Worm (Caenorhabditis elegans) whole organism, L2 larva: ENCODE data around the gene myrf-1.
A peak's percentile ranks its signal among the peaks of the same experiment; 100 is the strongest.

Source experiments
- C34F6.9 ChIP-seq: fragments of 150-350 bp; optimal IDR thresholded peaks from 2 replicates; lab custom pipeline; 2014; ENCODE audit warnings: missing biosample characterization, missing genetic modification characterization
- F13H6.1 ChIP-seq: sonication (generic microtip); optimal IDR thresholded peaks from 2 replicates; lab custom pipeline; 2016; ENCODE audit warnings: missing genetic modification characterization, missing compliant biosample characterization
- R02D3.7 ChIP-seq: fragments of 150-350 bp; optimal IDR thresholded peaks from 2 replicates; lab custom pipeline; 2014; ENCODE audit warnings: missing biosample characterization, missing genetic modification characterization
- Y55F3AM.14 ChIP-seq: fragments of 200-800 bp; sonication (Bioruptor generic); optimal IDR thresholded peaks from 2 replicates; lab custom pipeline; 2018; ENCODE audit warnings: mild to moderate bottlenecking, missing genetic modification characterization, missing compliant biosample characterization
- ZK546.5 ChIP-seq: sonication (generic microtip); optimal IDR thresholded peaks from 2 replicates; lab custom pipeline; 2017; ENCODE audit warnings: missing biosample characterization, missing genetic modification characterization
- alr-1 ChIP-seq: fragments of 150-350 bp; optimal IDR thresholded peaks from 2 replicates; lab custom pipeline; 2014; ENCODE audit warnings: missing biosample characterization, missing genetic modification characterization
- aly-2 ChIP-seq: fragments of 150-350 bp; optimal IDR thresholded peaks from 2 replicates; lab custom pipeline; 2014; ENCODE audit warnings: missing biosample characterization, missing genetic modification characterization
- ama-1 ChIP-seq: fragments of 150-350 bp; optimal IDR thresholded peaks from 2 replicates; lab custom pipeline; 2018; ENCODE audit warnings: inconsistent platforms
- blmp-1 ChIP-seq: sonication (generic microtip); optimal IDR thresholded peaks from 2 replicates; lab custom pipeline; 2017; ENCODE audit warnings: missing genetic modification characterization, mild to moderate bottlenecking, missing compliant biosample characterization, antibody characterized with exemption, moderate library complexity; ENCODE audit not compliant: insufficient read depth
- ceh-82 ChIP-seq: fragments of 150-350 bp; optimal IDR thresholded peaks from 2 replicates; lab custom pipeline; 2014; ENCODE audit warnings: missing biosample characterization, missing genetic modification characterization
- crh-2 ChIP-seq: sonication (generic microtip); optimal IDR thresholded peaks from 2 replicates; lab custom pipeline; 2017; ENCODE audit warnings: missing biosample characterization, missing genetic modification characterization
- dmd-4 ChIP-seq: sonication (generic microtip); optimal IDR thresholded peaks from 2 replicates; lab custom pipeline; 2017; ENCODE audit warnings: missing biosample characterization, missing genetic modification characterization
- egl-27 ChIP-seq: sonication (generic microtip); optimal IDR thresholded peaks from 3 replicates; lab custom pipeline; 2017; ENCODE audit warnings: missing biosample characterization, missing genetic modification reagents, missing genetic modification characterization
- elt-1 ChIP-seq: fragments of 150-350 bp; optimal IDR thresholded peaks from 2 replicates; lab custom pipeline; 2014; ENCODE audit warnings: missing biosample characterization, missing genetic modification characterization
- fos-1 ChIP-seq: fragments of 150-350 bp; optimal IDR thresholded peaks from 2 replicates; lab custom pipeline; 2014; ENCODE audit warnings: missing biosample characterization, missing genetic modification characterization
- gmeb-1 ChIP-seq: fragments of 150-350 bp; optimal IDR thresholded peaks from 2 replicates; lab custom pipeline; 2014; ENCODE audit warnings: missing biosample characterization, missing genetic modification characterization
- lin-11 ChIP-seq: fragments of 150-350 bp; sonication (generic microtip); optimal IDR thresholded peaks from 2 replicates; lab custom pipeline; 2014; ENCODE audit warnings: missing biosample characterization, missing genetic modification characterization, inconsistent platforms, mixed read lengths
- lin-39 ChIP-seq: fragments of 150-350 bp; optimal IDR thresholded peaks from 2 replicates; lab custom pipeline; 2014; ENCODE audit warnings: missing biosample characterization, missing genetic modification reagents, missing genetic modification characterization
- lsy-2 ChIP-seq, 2 experiments: fragments of 150-350 bp in 1 of 2; sonication (generic microtip) in 1 of 2; optimal IDR thresholded peaks; 2 replicates each; lab custom pipeline; 2014 to 2017; ENCODE audit warnings: missing biosample characterization in 2 of 2, missing genetic modification characterization in 2 of 2
- mbf-1 ChIP-seq: sonication (generic microtip); optimal IDR thresholded peaks from 2 replicates; lab custom pipeline; 2017; ENCODE audit warnings: missing biosample characterization, missing genetic modification characterization
- mdl-1 ChIP-seq, 2 experiments: fragments of 150-350 bp in 1 of 2; sonication (generic microtip) in 1 of 2; optimal IDR thresholded peaks; 2 replicates each; lab custom pipeline; 2017; ENCODE audit warnings: missing biosample characterization in 2 of 2, missing genetic modification characterization in 2 of 2
- nhr-10 ChIP-seq: sonication (generic microtip); optimal IDR thresholded peaks from 2 replicates; lab custom pipeline; 2017; ENCODE audit warnings: missing biosample characterization, missing genetic modification characterization
- nhr-11 ChIP-seq: fragments of 150-350 bp; optimal IDR thresholded peaks from 2 replicates; lab custom pipeline; 2014; ENCODE audit warnings: missing biosample characterization, missing genetic modification characterization
- nhr-12 ChIP-seq: fragments of 150-350 bp; optimal IDR thresholded peaks from 2 replicates; lab custom pipeline; 2014; ENCODE audit warnings: missing biosample characterization, missing genetic modification characterization
- nhr-129 ChIP-seq: fragments of 150-350 bp; optimal IDR thresholded peaks from 2 replicates; lab custom pipeline; 2014; ENCODE audit warnings: missing biosample characterization, missing genetic modification characterization
- nhr-21 ChIP-seq: fragments of 150-350 bp; optimal IDR thresholded peaks from 2 replicates; lab custom pipeline; 2014; ENCODE audit warnings: missing biosample characterization, missing genetic modification characterization
- nhr-23 ChIP-seq: fragments of 150-350 bp; optimal IDR thresholded peaks from 2 replicates; lab custom pipeline; 2014; ENCODE audit warnings: missing biosample characterization, missing genetic modification reagents, missing genetic modification characterization
- nhr-237 ChIP-seq: fragments of 150-350 bp; optimal IDR thresholded peaks from 2 replicates; lab custom pipeline; 2014; ENCODE audit warnings: missing biosample characterization, missing genetic modification characterization
- nhr-25 ChIP-seq: fragments of 150-350 bp; sonication (generic microtip); optimal IDR thresholded peaks from 3 replicates; lab custom pipeline; 2014; ENCODE audit warnings: missing biosample characterization, missing genetic modification characterization
- nhr-6 ChIP-seq: fragments of 150-350 bp; optimal IDR thresholded peaks from 2 replicates; lab custom pipeline; 2014; ENCODE audit warnings: missing biosample characterization, missing genetic modification characterization
- nhr-77 ChIP-seq: fragments of 150-350 bp; optimal IDR thresholded peaks from 2 replicates; lab custom pipeline; 2014; ENCODE audit warnings: missing biosample characterization, missing genetic modification characterization
- peb-1 ChIP-seq: fragments of 150-350 bp; optimal IDR thresholded peaks from 2 replicates; lab custom pipeline; 2014; ENCODE audit warnings: missing biosample characterization, missing genetic modification characterization
- skn-1 ChIP-seq: sonication (generic microtip); optimal IDR thresholded peaks from 2 replicates; lab custom pipeline; 2017; ENCODE audit warnings: missing biosample characterization, missing genetic modification characterization
- sma-3 ChIP-seq: sonication (generic microtip); optimal IDR thresholded peaks from 2 replicates; lab custom pipeline; 2016; ENCODE audit warnings: missing genetic modification reagents, missing genetic modification characterization, missing compliant biosample characterization
- sma-9 ChIP-seq, 2 experiments: fragments of 150-350 bp in 1 of 2; sonication (generic microtip) in 1 of 2; optimal IDR thresholded peaks; 2 replicates each; lab custom pipeline; 2014 to 2016; ENCODE audit warnings: missing genetic modification characterization in 2 of 2, mild to moderate bottlenecking in 1 of 2, missing biosample characterization in 1 of 2, missing compliant biosample characterization in 1 of 2, missing genetic modification reagents in 1 of 2, moderate library complexity in 1 of 2
- snpc-4 ChIP-seq: fragments of 150-350 bp; optimal IDR thresholded peaks from 2 replicates; lab custom pipeline; 2014; ENCODE audit warnings: missing biosample characterization, missing genetic modification characterization
- unc-55 ChIP-seq: fragments of 150-350 bp; sonication (generic microtip); optimal IDR thresholded peaks from 3 replicates; lab custom pipeline; 2014; ENCODE audit warnings: missing biosample characterization, missing genetic modification reagents, missing genetic modification characterization
- unc-62 ChIP-seq: fragments of 150-350 bp; optimal IDR thresholded peaks from 2 replicates; lab custom pipeline; 2014; ENCODE audit warnings: missing biosample characterization, missing genetic modification reagents, missing genetic modification characterization
- zag-1 ChIP-seq: fragments of 150-350 bp; optimal IDR thresholded peaks from 2 replicates; lab custom pipeline; 2014; ENCODE audit warnings: missing biosample characterization, missing genetic modification characterization
- ztf-11 ChIP-seq: sonication (generic microtip); optimal IDR thresholded peaks from 2 replicates; lab custom pipeline; 2017; ENCODE audit warnings: missing biosample characterization, missing genetic modification characterization
- ztf-4 ChIP-seq: fragments of 150-350 bp; optimal IDR thresholded peaks from 2 replicates; lab custom pipeline; 2014; ENCODE audit warnings: missing biosample characterization, missing genetic modification characterization

Gene myrf-1

DNA sequence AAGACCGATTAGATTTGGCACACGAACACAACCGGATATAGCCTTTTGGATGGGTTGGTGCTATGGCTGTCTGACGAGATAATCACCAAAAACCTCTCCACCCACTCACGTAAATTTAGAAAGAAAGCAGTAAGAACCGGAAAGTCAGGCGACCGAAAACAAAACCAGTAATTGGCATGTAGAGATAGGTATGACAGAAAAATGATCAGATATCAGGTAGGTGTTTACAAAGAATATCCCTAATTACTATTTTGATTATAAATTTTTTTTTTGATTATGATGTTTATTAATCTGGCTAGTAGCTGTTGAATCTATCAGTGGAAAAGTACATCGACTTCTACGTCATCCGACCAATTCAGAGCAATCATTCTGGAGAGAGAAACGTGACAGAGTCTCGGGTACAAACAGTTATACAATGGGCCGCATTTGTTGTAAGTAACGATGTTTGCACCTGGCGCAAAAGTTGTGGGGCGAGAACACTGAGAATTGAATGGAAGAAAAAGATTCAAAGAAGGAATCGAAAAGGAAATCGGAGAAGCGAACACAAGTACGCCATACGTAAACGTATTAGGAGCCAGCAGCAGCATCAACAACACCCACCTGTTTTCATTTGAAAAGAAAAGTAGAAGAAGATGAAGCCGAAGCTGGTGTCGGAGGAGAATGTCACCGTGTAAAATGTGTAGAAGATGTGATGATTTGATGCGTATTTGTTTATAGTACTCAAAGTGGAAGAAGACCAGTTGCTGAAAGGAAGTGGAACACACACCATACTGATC is 48.7 kb upstream of the myrf-1 start:
- no peak for TF ChIP-seq nhr-6 (tag; lab: Kevin White, UChicago)
- no peak for TF ChIP-seq lin-39 (tag; lab: Kevin White, UChicago)
- no peak for TF ChIP-seq nhr-12 (tag; lab: Kevin White, UChicago)
- TF ChIP-seq ztf-4 (tag; lab: Kevin White, UChicago): no peak
- peak; percentile 58 for TF ChIP-seq nhr-25
- TF ChIP-seq F13H6.1: peak; percentile 21
- no peak for TF ChIP-seq egl-27 (tag; lab: Kevin White, UChicago)
- no peak for TF ChIP-seq snpc-4
- TF ChIP-seq R02D3.7 (tag; lab: Kevin White, UChicago): no peak
- no peak for TF ChIP-seq mbf-1 (tag; lab: Kevin White, UChicago)
- TF ChIP-seq ZK546.5 (tag; lab: Kevin White, UChicago): no peak
- no peak for TF ChIP-seq peb-1 (tag; lab: Kevin White, UChicago)
- no peak for TF ChIP-seq ceh-82 (tag; lab: Kevin White, UChicago)
- TF ChIP-seq nhr-77 (tag; lab: Kevin White, UChicago): no peak
- TF ChIP-seq fos-1 (tag; lab: Kevin White, UChicago): no peak
- peak; percentile 27 for TF ChIP-seq sma-9 (GFP tag; optimal IDR thresholded peaks at IDR 0.05; lab: Kevin White, UChicago)
- TF ChIP-seq sma-9 (tag; optimal IDR thresholded peaks at IDR 0.05; lab: Kevin White, UChicago): no peak
- no peak for TF ChIP-seq unc-62 (GFP tag; lab: Kevin White, UChicago)
- TF ChIP-seq blmp-1 (tag; lab: Kevin White, UChicago): no peak
- peak; percentile 47 for TF ChIP-seq nhr-11 (tag; lab: Kevin White, UChicago)
- no peak for TF ChIP-seq zag-1
- no peak for TF ChIP-seq skn-1 (tag; lab: Kevin White, UChicago)
- TF ChIP-seq nhr-129 (tag; lab: Kevin White, UChicago): peak; percentile 4
- no peak for TF ChIP-seq dmd-4 (tag; lab: Kevin White, UChicago)
- TF ChIP-seq ama-1 (lab: Kevin White, UChicago): no peak
- no peak for TF ChIP-seq nhr-237 (tag; lab: Kevin White, UChicago)
- TF ChIP-seq alr-1: no peak
- TF ChIP-seq lsy-2 (tag; optimal IDR thresholded peaks at IDR 0.05; lab: Kevin White, UChicago): peak in 1 of 2 experiments; percentile 32
- TF ChIP-seq nhr-21 (tag; lab: Kevin White, UChicago): no peak
- no peak for TF ChIP-seq sma-3 (GFP tag; lab: Kevin White, UChicago)
- TF ChIP-seq ztf-11: no peak

DNA sequence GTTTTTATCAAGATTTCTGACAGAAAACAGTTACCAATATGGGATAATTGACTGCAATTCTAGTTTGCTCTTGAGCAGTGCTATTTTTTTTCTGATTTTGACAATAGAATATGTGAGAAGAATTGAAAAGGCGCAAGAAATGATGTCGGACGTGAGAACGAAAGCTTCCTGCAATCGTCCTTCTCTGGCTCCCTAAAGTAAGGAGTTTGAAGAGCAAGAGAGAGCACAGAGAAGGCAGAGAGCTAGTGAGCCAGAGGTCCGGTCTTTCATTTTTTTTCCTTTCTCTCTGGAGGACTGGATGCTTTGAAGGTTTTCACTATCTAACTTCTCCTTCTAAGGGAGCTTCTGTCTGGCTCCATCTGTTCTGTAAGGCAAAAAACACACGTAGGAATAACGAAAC is 47.8 kb upstream of the myrf-1 start:
- peak; percentile 31 for TF ChIP-seq lin-11
- TF ChIP-seq mdl-1 (tag; optimal IDR thresholded peaks at IDR 0.05; lab: Kevin White, UChicago): peak in 1 of 2 experiments; percentile 19
- no peak for TF ChIP-seq nhr-237 (tag; lab: Kevin White, UChicago)
- TF ChIP-seq blmp-1 (tag; lab: Kevin White, UChicago): no peak
- TF ChIP-seq aly-2: no peak
- TF ChIP-seq gmeb-1 (tag; lab: Kevin White, UChicago): no peak
- no peak for TF ChIP-seq ZK546.5 (tag; lab: Kevin White, UChicago)
- peak; percentile 4 for TF ChIP-seq zag-1
- TF ChIP-seq crh-2 (tag; lab: Kevin White, UChicago): peak; percentile 6
- peak; percentile 44 for TF ChIP-seq nhr-129 (tag; lab: Kevin White, UChicago)
- no peak for TF ChIP-seq nhr-11 (tag; lab: Kevin White, UChicago)
- no peak for TF ChIP-seq elt-1 (tag; lab: Kevin White, UChicago)

DNA sequence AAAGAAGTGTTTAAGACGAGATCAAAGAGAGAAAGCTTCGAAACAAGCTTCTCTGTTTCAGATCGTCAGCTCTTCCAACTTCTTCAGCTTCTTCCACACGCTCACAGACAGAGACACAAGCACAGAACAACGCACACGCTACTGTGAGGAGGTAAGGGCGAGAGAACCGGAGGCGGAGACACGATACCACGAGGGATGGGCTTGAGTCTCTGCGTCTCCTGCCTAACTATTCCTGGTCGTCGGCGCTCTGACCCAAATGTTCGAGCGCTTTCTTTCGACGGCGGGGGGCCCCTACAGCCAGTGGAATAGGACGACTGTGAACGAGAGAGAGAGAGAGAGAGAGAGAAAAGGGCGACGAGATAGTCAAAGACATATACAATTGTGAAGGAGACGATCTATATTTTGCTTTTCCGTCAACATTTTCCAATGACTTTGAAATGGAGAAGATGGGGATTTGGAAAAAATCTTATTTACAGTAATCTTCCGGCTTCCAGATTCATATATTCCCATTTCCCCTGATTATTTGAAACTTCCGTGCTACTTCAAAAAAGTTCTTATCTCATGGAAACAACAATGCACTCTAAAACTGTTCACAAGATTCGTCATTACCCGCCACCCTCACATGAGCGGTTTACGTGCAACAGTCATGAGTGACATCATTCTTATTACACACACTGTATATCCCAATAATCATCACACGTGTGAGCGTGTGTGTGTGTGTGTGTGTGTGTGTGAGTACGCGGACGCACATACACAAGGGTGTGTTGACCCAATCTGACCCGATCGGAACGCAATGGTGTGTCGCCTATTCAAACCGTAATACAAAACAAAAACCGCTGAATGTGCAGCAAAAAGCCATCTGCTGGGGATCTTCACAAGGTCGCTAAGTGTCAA is 46.7 kb upstream of the myrf-1 start:
- TF ChIP-seq nhr-77 (tag; lab: Kevin White, UChicago): no peak
- peak; percentile 58 for TF ChIP-seq peb-1 (tag; lab: Kevin White, UChicago)
- no peak for TF ChIP-seq nhr-12 (tag; lab: Kevin White, UChicago)
- TF ChIP-seq nhr-25: peak; percentile 83
- TF ChIP-seq nhr-23 (tag; lab: Kevin White, UChicago): no peak
- TF ChIP-seq egl-27 (tag; lab: Kevin White, UChicago): peak; percentile 89
- no peak for TF ChIP-seq ztf-11
- TF ChIP-seq aly-2: no peak
- peak; percentile 88 for TF ChIP-seq zag-1
- TF ChIP-seq gmeb-1 (tag; lab: Kevin White, UChicago): peak; percentile 64
- TF ChIP-seq F13H6.1: peak; percentile 89
- TF ChIP-seq skn-1 (tag; lab: Kevin White, UChicago): no peak
- TF ChIP-seq blmp-1 (tag; lab: Kevin White, UChicago): peak; percentile 50
- TF ChIP-seq nhr-21 (tag; lab: Kevin White, UChicago): peak; percentile 66
- peak; percentile 29 for TF ChIP-seq nhr-6 (tag; lab: Kevin White, UChicago)
- peak; percentile 93 for TF ChIP-seq lin-11
- TF ChIP-seq nhr-11 (tag; lab: Kevin White, UChicago): peak; percentile 40
- TF ChIP-seq ZK546.5 (tag; lab: Kevin White, UChicago): no peak
- TF ChIP-seq ceh-82 (tag; lab: Kevin White, UChicago): peak; percentile 56
- TF ChIP-seq sma-3 (GFP tag; lab: Kevin White, UChicago): peak; percentile 61
- TF ChIP-seq alr-1: no peak
- peak; percentile 93 for TF ChIP-seq mdl-1 (tag; optimal IDR thresholded peaks at IDR 0.05; lab: Kevin White, UChicago)
- TF ChIP-seq elt-1 (tag; lab: Kevin White, UChicago): no peak
- TF ChIP-seq unc-62 (GFP tag; lab: Kevin White, UChicago): no peak
- peak; percentile 57 for TF ChIP-seq Y55F3AM.14
- TF ChIP-seq C34F6.9: peak; percentile 90
- TF ChIP-seq unc-55 (GFP tag; lab: Kevin White, UChicago): peak; percentile 84
- TF ChIP-seq lin-39 (tag; lab: Kevin White, UChicago): no peak
- no peak for TF ChIP-seq nhr-10 (tag; lab: Kevin White, UChicago)
- TF ChIP-seq mbf-1 (tag; lab: Kevin White, UChicago): no peak
